Worm (Caenorhabditis elegans) whole organism, midembryonic: ENCODE measurements around the gene Y37E11B.10.

ENCODE experiments used
- flt-1 ChIP-seq: fragments of 200-800 bp; sonication (Bioruptor generic); IDR thresholded peaks from 2 replicates; pipeline ENCODE4 v1.3.6; 2022; ENCODE audit warnings: missing genetic modification characterization, missing compliant biosample characterization
- klf-2 ChIP-seq: fragments of 200-800 bp; sonication (Bioruptor generic); conservative IDR thresholded peaks from 2 replicates; pipeline ENCODE4 v1.3.6; 2022; ENCODE audit warnings: missing genetic modification reagents, missing genetic modification characterization, missing compliant biosample characterization
- med-1 ChIP-seq: sonication (generic microtip); optimal IDR thresholded peaks from 2 replicates; lab custom pipeline; 2017; ENCODE audit warnings: missing genetic modification characterization, mild to moderate bottlenecking, missing compliant biosample characterization, antibody characterized with exemption, missing genetic modification reagents; ENCODE audit not compliant: insufficient read depth
- tab-1 ChIP-seq: fragments of 200-800 bp; sonication (Bioruptor generic); IDR thresholded peaks from 2 replicates; pipeline ENCODE4 v1.3.6; 2022; ENCODE audit warnings: missing genetic modification characterization, missing compliant biosample characterization
- ztf-23 ChIP-seq: fragments of 200-800 bp; sonication (Bioruptor generic); IDR thresholded peaks from 2 replicates; pipeline ENCODE4 v1.3.6; 2022; ENCODE audit warnings: missing genetic modification reagents, missing genetic modification characterization, missing compliant biosample characterization
- ztf-29 ChIP-seq: fragments of 200-800 bp; sonication (Bioruptor generic); IDR thresholded peaks from 2 replicates; pipeline ENCODE4 v1.3.6; 2022; ENCODE audit warnings: missing genetic modification reagents, missing genetic modification characterization, missing compliant biosample characterization

ce11 chrIV:3638250-3638926 is 32.1 kb upstream of the Y37E11B.10 start:
- no peak for TF ChIP-seq ztf-29 (GFP tag; lab: Robert Waterston, UW)
- no peak for TF ChIP-seq ztf-23
- no peak for TF ChIP-seq flt-1
- TF ChIP-seq klf-2 (GFP tag; lab: Robert Waterston, UW), result no peak
- no peak for TF ChIP-seq med-1
- TF ChIP-seq tab-1 (GFP tag; lab: Robert Waterston, UW), result no peak
